Worm (Caenorhabditis elegans): ENCODE measurements around the gene gst-44.

- no peak for TF ChIP-seq him-1 (tag; optimal IDR thresholded peaks at IDR 0.05)
- TF ChIP-seq W03F9.2 (tag; optimal IDR thresholded peaks at IDR 0.05), result no peak
- no peak for TF ChIP-seq dao-5 (tag; optimal IDR thresholded peaks at IDR 0.05)
Observed at ce11 chrV:16437546-16437945, 46.9 kb downstream of the gst-44 start, which contains the start of gene F26D2.15.

All from whole organism, L4/young adult.